Worm (Caenorhabditis elegans): ENCODE results near the gene ZK721.3.

DNA sequence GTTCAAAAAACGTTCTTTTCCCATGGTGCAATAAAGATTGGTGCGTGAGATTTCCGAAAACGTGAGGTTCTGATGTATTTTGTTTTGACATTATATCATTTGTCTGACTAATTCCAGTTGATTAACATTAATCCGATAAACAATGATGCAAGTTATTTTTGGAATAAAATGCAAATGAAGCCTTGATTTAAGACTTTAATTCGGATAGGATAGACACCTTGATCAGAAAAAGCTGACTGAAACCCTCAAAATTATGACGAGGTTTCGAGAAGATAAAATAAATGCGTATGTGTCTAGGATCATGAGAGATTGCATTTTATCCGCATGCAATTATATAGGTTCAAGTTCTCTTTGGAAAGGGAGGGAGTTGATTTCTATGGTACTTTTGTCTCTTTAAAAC lies 38.8 kb upstream of the ZK721.3 start:
- no peak for TF ChIP-seq lin-15B (tag; optimal IDR thresholded peaks at IDR 0.05)
- no peak for TF ChIP-seq eor-1 (tag; optimal IDR thresholded peaks at IDR 0.05)
- TF ChIP-seq aly-2 (tag; optimal IDR thresholded peaks at IDR 0.05), result no peak
- no peak for TF ChIP-seq zag-1 (tag; optimal IDR thresholded peaks at IDR 0.05)
- TF ChIP-seq elt-1 (tag; optimal IDR thresholded peaks at IDR 0.05), result no peak
- no peak for TF ChIP-seq mdl-1 (tag; optimal IDR thresholded peaks at IDR 0.05)
- TF ChIP-seq ztf-11 (tag; optimal IDR thresholded peaks at IDR 0.05), result no peak
- TF ChIP-seq unc-62 (GFP tag; optimal IDR thresholded peaks at IDR 0.05), result no peak
- no peak for TF ChIP-seq nhr-12 (tag; optimal IDR thresholded peaks at IDR 0.05)
- TF ChIP-seq nhr-43 (tag; optimal IDR thresholded peaks at IDR 0.05; ENCODE audit: poor library complexity, severe bottlenecking), result no peak
- TF ChIP-seq R02D3.7 (tag; optimal IDR thresholded peaks at IDR 0.05), result no peak
- no peak for TF ChIP-seq tbx-2 (tag; optimal IDR thresholded peaks at IDR 0.05)
- TF ChIP-seq ZK546.5 (tag; optimal IDR thresholded peaks at IDR 0.05), result no peak
